Worm (Caenorhabditis elegans) whole organism, midembryonic: ENCODE measurements around the gene anmt-3.

Experiments
- T22C8.4 ChIP-seq: fragments of 200-800 bp; sonication (Bioruptor generic); IDR thresholded peaks from 2 replicates; pipeline ENCODE4 v1.3.6; 2022; ENCODE audit warnings: missing genetic modification characterization, missing compliant biosample characterization
- cog-1 ChIP-seq: sonication (generic microtip); optimal IDR thresholded peaks from 2 replicates; lab custom pipeline; 2016; ENCODE audit warnings: missing genetic modification characterization, missing compliant biosample characterization
- med-1 ChIP-seq: sonication (generic microtip); optimal IDR thresholded peaks from 2 replicates; lab custom pipeline; 2017; ENCODE audit warnings: missing genetic modification characterization, mild to moderate bottlenecking, missing compliant biosample characterization, antibody characterized with exemption, missing genetic modification reagents; ENCODE audit not compliant: insufficient read depth
- ref-1 ChIP-seq: fragments of 200-800 bp; sonication (Bioruptor generic); conservative IDR thresholded peaks from 2 replicates; pipeline ENCODE4 v1.3.6; 2022; ENCODE audit warnings: missing genetic modification reagents, missing genetic modification characterization, missing compliant biosample characterization
- tab-1 ChIP-seq: fragments of 200-800 bp; sonication (Bioruptor generic); IDR thresholded peaks from 2 replicates; pipeline ENCODE4 v1.3.6; 2022; ENCODE audit warnings: missing genetic modification characterization, missing compliant biosample characterization
- ztf-23 ChIP-seq: fragments of 200-800 bp; sonication (Bioruptor generic); IDR thresholded peaks from 2 replicates; pipeline ENCODE4 v1.3.6; 2022; ENCODE audit warnings: missing genetic modification reagents, missing genetic modification characterization, missing compliant biosample characterization
- ztf-29 ChIP-seq: fragments of 200-800 bp; sonication (Bioruptor generic); IDR thresholded peaks from 2 replicates; pipeline ENCODE4 v1.3.6; 2022; ENCODE audit warnings: missing genetic modification reagents, missing genetic modification characterization, missing compliant biosample characterization

ce11 chrV:10006374-10006773 is 48.2 kb upstream of the anmt-3 start:
- no peak for TF ChIP-seq ztf-29
- no peak for TF ChIP-seq T22C8.4
- no peak for TF ChIP-seq cog-1 (tag; lab: Kevin White, UChicago)
- TF ChIP-seq med-1 (GFP tag; lab: Kevin White, UChicago) = no peak
- no peak for TF ChIP-seq ztf-23 (GFP tag; lab: Robert Waterston, UW)
- TF ChIP-seq tab-1 (GFP tag; lab: Robert Waterston, UW) = no peak
- TF ChIP-seq ref-1 (GFP tag; lab: Robert Waterston, UW) = no peak
